Fruit fly (Drosophila melanogaster) whole organism, embryonic: ENCODE data around the gene Top3beta.

Experiments
- CG11504 ChIP-seq: fragments of 200-800 bp; sonication (Bioruptor generic); optimal IDR thresholded peaks from 3 replicates; lab custom pipeline; 2019; ENCODE audit warnings: missing biosample characterization, mild to moderate bottlenecking, missing genetic modification characterization, moderate library complexity
- CG13424 ChIP-seq: fragments of 200-800 bp; sonication (Bioruptor generic); optimal IDR thresholded peaks from 2 replicates; lab custom pipeline; 2019; ENCODE audit warnings: missing biosample characterization, mild to moderate bottlenecking, missing genetic modification characterization, moderate library complexity
- CG13775 ChIP-seq: fragments of 200-800 bp; sonication (Bioruptor generic); optimal IDR thresholded peaks from 3 replicates; lab custom pipeline; 2017; ENCODE audit warnings: missing biosample characterization, mild to moderate bottlenecking, missing genetic modification characterization
- CG14667 ChIP-seq: fragments of 200-800 bp; sonication (Bioruptor generic); IDR thresholded peaks from 2 replicates; pipeline ENCODE4 v1.3.6; 2022; ENCODE audit warnings: missing biosample characterization, missing genetic modification characterization
- CG14860 ChIP-seq: fragments of 200-800 bp; sonication (Bioruptor generic); IDR thresholded peaks from 3 replicates; pipeline ENCODE4 v1.3.6; 2022; ENCODE audit warnings: missing biosample characterization, missing genetic modification characterization; ENCODE audit not compliant: partially characterized antibody
- CG14965 ChIP-seq: fragments of 200-800 bp; sonication (Bioruptor generic); optimal IDR thresholded peaks from 2 replicates; lab custom pipeline; 2016; ENCODE audit warnings: missing biosample characterization, missing genetic modification characterization, borderline replicate concordance
- CG15011 ChIP-seq: fragments of 200-800 bp; sonication (Bioruptor generic); optimal IDR thresholded peaks from 3 replicates; lab custom pipeline; 2018; ENCODE audit warnings: missing biosample characterization, mild to moderate bottlenecking, missing genetic modification characterization
- CG1529 ChIP-seq: fragments of 200-800 bp; sonication (Bioruptor generic); optimal IDR thresholded peaks from 3 replicates; lab custom pipeline; 2018; ENCODE audit warnings: missing biosample characterization, missing genetic modification characterization
- CG15479 ChIP-seq: fragments of 200-800 bp; sonication (Bioruptor generic); optimal IDR thresholded peaks from 3 replicates; lab custom pipeline; 2019; ENCODE audit warnings: missing biosample characterization, mild to moderate bottlenecking, missing genetic modification characterization, moderate library complexity
- CG16815 ChIP-seq: fragments of 200-800 bp; sonication (Bioruptor generic); optimal IDR thresholded peaks from 3 replicates; lab custom pipeline; 2017; ENCODE audit warnings: missing biosample characterization, mild to moderate bottlenecking, missing genetic modification characterization
- CG17359 ChIP-seq: fragments of 200-800 bp; sonication (Bioruptor generic); optimal IDR thresholded peaks from 3 replicates; lab custom pipeline; 2018; ENCODE audit warnings: missing biosample characterization, mild to moderate bottlenecking, missing genetic modification characterization, moderate library complexity
- CG1792 ChIP-seq: fragments of 200-800 bp; sonication (Bioruptor generic); optimal IDR thresholded peaks from 2 replicates; lab custom pipeline; 2016; ENCODE audit warnings: missing biosample characterization, missing genetic modification characterization
- CG18619 ChIP-seq: fragments of 200-800 bp; sonication (Bioruptor generic); optimal IDR thresholded peaks from 3 replicates; lab custom pipeline; 2017; ENCODE audit warnings: missing biosample characterization, mild to moderate bottlenecking, missing genetic modification characterization
- CG2202 ChIP-seq: fragments of 200-800 bp; sonication (Bioruptor generic); optimal IDR thresholded peaks from 2 replicates; lab custom pipeline; 2018; ENCODE audit warnings: missing biosample characterization, mild to moderate bottlenecking, missing genetic modification characterization
- CG3163 ChIP-seq: fragments of 200-800 bp; sonication (Bioruptor generic); optimal IDR thresholded peaks from 3 replicates; lab custom pipeline; 2016; ENCODE audit warnings: missing biosample characterization, missing genetic modification characterization
- CG34376 ChIP-seq: fragments of 200-800 bp; sonication (Bioruptor generic); optimal IDR thresholded peaks from 2 replicates; lab custom pipeline; 2018; ENCODE audit warnings: missing biosample characterization, mild to moderate bottlenecking, missing genetic modification characterization
- CG3847 ChIP-seq: fragments of 200-800 bp; sonication (Bioruptor generic); IDR thresholded peaks from 2 replicates; pipeline ENCODE4 v1.3.6; 2022; ENCODE audit warnings: missing biosample characterization, missing genetic modification characterization
- CG6765 ChIP-seq: fragments of 200-800 bp; sonication (Bioruptor generic); optimal IDR thresholded peaks from 3 replicates; lab custom pipeline; 2017; ENCODE audit warnings: missing biosample characterization, mild to moderate bottlenecking, missing genetic modification characterization
- CG6791 ChIP-seq: fragments of 200-800 bp; sonication (Bioruptor generic); IDR thresholded peaks from 3 replicates; pipeline ENCODE4 v1.3.6; 2022; ENCODE audit warnings: missing biosample characterization, missing genetic modification characterization; ENCODE audit not compliant: partially characterized antibody
- CG6854 ChIP-seq: fragments of 200-800 bp; sonication (Bioruptor generic); optimal IDR thresholded peaks from 3 replicates; lab custom pipeline; 2017; ENCODE audit warnings: missing biosample characterization, mild to moderate bottlenecking, missing genetic modification characterization
- CoRest ChIP-seq: fragments of 200-800 bp; sonication (Bioruptor generic); optimal IDR thresholded peaks from 3 replicates; lab custom pipeline; 2018; ENCODE audit warnings: missing biosample characterization, mild to moderate bottlenecking, missing genetic modification characterization, moderate library complexity
- Ets65A ChIP-seq: fragments of 200-800 bp; sonication (Bioruptor generic); peaks from one replicate; lab custom pipeline; 2016; ENCODE audit warnings: missing biosample characterization, missing genetic modification characterization
- Fer1 ChIP-seq: fragments of 200-800 bp; sonication (Bioruptor generic); optimal IDR thresholded peaks from 2 replicates; lab custom pipeline; 2017; ENCODE audit warnings: missing biosample characterization, mild to moderate bottlenecking, missing genetic modification characterization
- Lim3 ChIP-seq: fragments of 200-800 bp; sonication (Bioruptor generic); IDR thresholded peaks from 2 replicates; pipeline ENCODE4 v1.3.6; 2022; ENCODE audit warnings: missing biosample characterization, missing genetic modification characterization
- Mes4 ChIP-seq: fragments of 200-800 bp; sonication (Bioruptor generic); optimal IDR thresholded peaks from 2 replicates; lab custom pipeline; 2016; ENCODE audit warnings: missing biosample characterization, missing genetic modification characterization
- Ravus ChIP-seq: fragments of 200-800 bp; sonication (Bioruptor generic); IDR thresholded peaks from 2 replicates; pipeline ENCODE4 v1.3.6; 2022; ENCODE audit warnings: missing biosample characterization, missing genetic modification characterization
- Side ChIP-seq: fragments of 200-800 bp; sonication (Bioruptor generic); optimal IDR thresholded peaks from 2 replicates; lab custom pipeline; 2016; ENCODE audit warnings: missing biosample characterization, missing genetic modification characterization
- ab ChIP-seq: fragments of 200-800 bp; sonication (Bioruptor generic); optimal IDR thresholded peaks from 2 replicates; lab custom pipeline; 2016; ENCODE audit warnings: missing biosample characterization, missing genetic modification characterization
- ac ChIP-seq: fragments of 200-800 bp; sonication (Bioruptor generic); optimal IDR thresholded peaks from 3 replicates; lab custom pipeline; 2017; ENCODE audit warnings: missing biosample characterization, mild to moderate bottlenecking, missing genetic modification characterization
- ara ChIP-seq: fragments of 200-800 bp; sonication (Bioruptor generic); IDR thresholded peaks from 2 replicates; pipeline ENCODE4 v1.3.6; 2022; ENCODE audit warnings: missing biosample characterization, missing genetic modification characterization
- bowl ChIP-seq: fragments of 200-800 bp; sonication (Bioruptor generic); IDR thresholded peaks from 2 replicates; pipeline ENCODE4 v1.3.6; 2022; ENCODE audit warnings: missing biosample characterization, missing genetic modification characterization
- cas ChIP-seq: fragments of 200-800 bp; sonication (Bioruptor generic); IDR thresholded peaks from 2 replicates; pipeline ENCODE4 v1.3.6; 2022; ENCODE audit warnings: missing biosample characterization, missing genetic modification characterization
- caup ChIP-seq: fragments of 200-800 bp; sonication (Bioruptor generic); optimal IDR thresholded peaks from 3 replicates; lab custom pipeline; 2017; ENCODE audit warnings: missing biosample characterization, mild to moderate bottlenecking, missing genetic modification characterization, moderate library complexity; ENCODE audit not compliant: severe bottlenecking
- chn ChIP-seq: fragments of 200-800 bp; sonication (Bioruptor generic); optimal IDR thresholded peaks from 2 replicates; lab custom pipeline; 2016; ENCODE audit warnings: missing biosample characterization, missing genetic modification characterization
- crol ChIP-seq: fragments of 200-800 bp; sonication (Bioruptor generic); IDR thresholded peaks from 2 replicates; pipeline ENCODE4 v1.3.6; 2022; ENCODE audit warnings: missing biosample characterization, missing genetic modification characterization
- dmrt11E ChIP-seq: fragments of 200-800 bp; sonication (Bioruptor generic); optimal IDR thresholded peaks from 3 replicates; lab custom pipeline; 2018; ENCODE audit warnings: missing biosample characterization, mild to moderate bottlenecking, missing genetic modification characterization, moderate library complexity
- gce ChIP-seq: fragments of 200-800 bp; sonication (Bioruptor generic); IDR thresholded peaks from 3 replicates; pipeline ENCODE4 v1.3.6; 2022; ENCODE audit warnings: missing biosample characterization, missing genetic modification characterization
- gcm ChIP-seq: fragments of 200-800 bp; sonication (Bioruptor generic); optimal IDR thresholded peaks from 2 replicates; lab custom pipeline; 2019; ENCODE audit warnings: missing biosample characterization, mild to moderate bottlenecking, missing genetic modification characterization, moderate library complexity
- hb ChIP-seq: fragments of 200-800 bp; sonication (Bioruptor generic); IDR thresholded peaks from 3 replicates; pipeline ENCODE4 v1.3.6; 2022; ENCODE audit warnings: missing biosample characterization, missing genetic modification characterization; ENCODE audit not compliant: partially characterized antibody
- insv ChIP-seq, 2 experiments: fragments of 200-800 bp; sonication (Bioruptor generic); optimal IDR thresholded peaks; 3 replicates each; lab custom pipeline; 2016 to 2018; ENCODE audit warnings: missing biosample characterization in 2 of 2, missing genetic modification characterization in 2 of 2
- lbe ChIP-seq: fragments of 200-800 bp; sonication (Bioruptor generic); optimal IDR thresholded peaks from 2 replicates; lab custom pipeline; 2016; ENCODE audit warnings: missing biosample characterization, mild to moderate bottlenecking, missing genetic modification characterization
- lmd ChIP-seq: fragments of 200-800 bp; sonication (Bioruptor generic); IDR thresholded peaks from 2 replicates; pipeline ENCODE4 v1.3.6; 2022; ENCODE audit warnings: missing biosample characterization, missing genetic modification characterization
- onecut ChIP-seq: fragments of 200-800 bp; sonication (Bioruptor generic); IDR thresholded peaks from 2 replicates; pipeline ENCODE4 v1.3.6; 2022; ENCODE audit warnings: missing biosample characterization, missing genetic modification characterization
- schlank ChIP-seq: fragments of 200-800 bp; sonication (Bioruptor generic); optimal IDR thresholded peaks from 2 replicates; lab custom pipeline; 2018; ENCODE audit warnings: missing biosample characterization, mild to moderate bottlenecking, missing genetic modification characterization
- sisA ChIP-seq: fragments of 200-800 bp; sonication (Bioruptor generic); IDR thresholded peaks from 2 replicates; pipeline ENCODE4 v1.3.6; 2022; ENCODE audit warnings: missing biosample characterization, missing genetic modification characterization
- tio ChIP-seq: fragments of 200-800 bp; sonication (Bioruptor generic); optimal IDR thresholded peaks from 2 replicates; lab custom pipeline; 2017; ENCODE audit warnings: missing biosample characterization, missing genetic modification characterization, inconsistent platforms
- tll ChIP-seq, 2 experiments: fragments of 200-800 bp in 1 of 2; fragments of >200 bp in 1 of 2; sonication (Bioruptor generic) in 1 of 2; optimal IDR thresholded peaks; 2 replicates each; lab custom pipeline; 2017 to 2019; ENCODE audit warnings: missing biosample characterization in 2 of 2, missing genetic modification characterization in 2 of 2, mild to moderate bottlenecking in 1 of 2, moderate library complexity in 1 of 2
- tna ChIP-seq: fragments of 200-800 bp; sonication (Bioruptor generic); IDR thresholded peaks from 2 replicates; pipeline ENCODE4 v1.3.6; 2022; ENCODE audit warnings: missing biosample characterization, missing genetic modification characterization; ENCODE audit not compliant: partially characterized antibody
- ttk ChIP-seq: fragments of 200-800 bp; sonication (Bioruptor generic); IDR thresholded peaks from 2 replicates; pipeline ENCODE4 v2.1.2; 2022; ENCODE audit warnings: missing biosample characterization, missing genetic modification characterization
- tx ChIP-seq: fragments of 200-800 bp; sonication (Bioruptor generic); optimal IDR thresholded peaks from 2 replicates; lab custom pipeline; 2016; ENCODE audit warnings: missing biosample characterization, missing genetic modification characterization

Gene Top3beta

DNA sequence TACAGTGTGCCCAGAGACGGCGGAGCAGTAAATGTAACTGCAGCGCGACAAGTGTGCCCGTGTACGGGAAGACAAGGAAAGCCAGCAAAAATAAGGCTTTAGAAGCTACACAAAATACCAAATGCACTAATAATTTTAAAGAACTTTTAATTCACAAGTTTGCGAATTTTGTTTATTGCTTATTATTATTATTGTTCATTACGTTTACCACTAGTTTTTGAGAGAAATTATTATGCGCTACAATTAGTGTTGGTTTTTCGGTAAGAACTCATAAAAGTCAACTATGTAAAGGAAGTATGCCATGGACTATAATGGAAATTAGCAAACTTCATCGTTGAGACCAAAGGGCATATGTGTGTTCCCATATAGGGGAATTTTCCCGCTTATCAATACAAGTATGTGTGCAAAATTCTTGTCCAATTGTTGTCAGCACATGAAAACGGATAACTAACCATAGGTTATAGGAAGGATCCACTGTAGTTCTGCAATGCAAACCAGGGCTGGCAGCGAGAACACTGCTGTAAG, 20.5 kb downstream of the Top3beta start, which contains the start of gene schlank (continued):
- TF ChIP-seq CG11504 (tag; lab: Kevin White, UChicago) (no peak), schlank (tag; lab: Kevin White, UChicago) (peak; percentile 64), Fer1 (GFP tag; lab: Kevin White, UChicago) (peak; percentile 10), crol (GFP tag; lab: Robert Waterston, UW) (no peak), bowl (no peak), CG3847 (GFP tag; lab: Robert Waterston, UW) (peak; percentile 25; the same call in 1 of the 2 replicates), CoRest (tag; lab: Kevin White, UChicago) (peak; percentile 68), CG14860 (GFP tag; lab: Robert Waterston, UW) (no peak), tna (GFP tag; lab: Robert Waterston, UW) (no peak), chn (GFP tag; lab: Kevin White, UChicago) (peak; percentile 62), tx (GFP tag; lab: Kevin White, UChicago) (peak; percentile 27), CG6791 (GFP tag; lab: Robert Waterston, UW) (no peak), CG14667 (GFP tag; lab: Robert Waterston, UW) (peak; percentile 39), Mes4 (GFP tag; lab: Kevin White, UChicago) (no peak), CG13775 (peak; percentile 62), CG6765 (GFP tag; lab: Kevin White, UChicago) (peak; percentile 20), hb (no peak), CG3163 (GFP tag; lab: Kevin White, UChicago) (peak; percentile 3), Side (GFP tag; lab: Kevin White, UChicago) (peak; percentile 58), CG17359 (tag; lab: Kevin White, UChicago) (peak; percentile 53), ara (GFP tag; lab: Robert Waterston, UW) (no peak), lbe (GFP tag; lab: Kevin White, UChicago) (no peak), Ravus (GFP tag; lab: Robert Waterston, UW) (0 out of 2 replicates have a peak, but pooled peaks have one; percentile 8), CG16815 (GFP tag; lab: Kevin White, UChicago) (peak; percentile 33), CG13424 (tag; lab: Kevin White, UChicago) (peak; percentile 53), lmd (peak; percentile 67), CG18619 (GFP tag; lab: Kevin White, UChicago) (peak; percentile 10), CG2202 (tag; lab: Kevin White, UChicago) (no peak), Lim3 (GFP tag; lab: Robert Waterston, UW) (no peak), cas (GFP tag; lab: Robert Waterston, UW) (no peak), ab (GFP tag; lab: Kevin White, UChicago) (no peak), gce (GFP tag; lab: Robert Waterston, UW) (no peak), caup (peak; percentile 20), CG34376 (GFP tag; lab: Kevin White, UChicago) (no peak), tll (GFP tag; optimal IDR thresholded peaks at IDR 0.05; lab: Kevin White, UChicago) (peak; percentile 13 to 60), tio (GFP tag; lab: Kevin White, UChicago) (no peak), CG1529 (GFP tag; lab: Kevin White, UChicago) (no peak), ttk (GFP tag; lab: Robert Waterston, UW) (peak; percentile 26; the same call in 1 of the 2 replicates), sisA (peak; percentile 74), CG1792 (no peak), onecut (GFP tag; lab: Robert Waterston, UW) (peak; percentile 8; the same call in 1 of the 2 replicates), CG15479 (GFP tag; lab: Kevin White, UChicago) (no peak), dmrt11E (peak; percentile 21), CG15011 (no peak), CG6854 (GFP tag; lab: Kevin White, UChicago) (no peak), Ets65A (GFP tag; lab: Kevin White, UChicago) (peak; percentile 97), gcm (no peak), insv (GFP tag; optimal IDR thresholded peaks at IDR 0.05; lab: Kevin White, UChicago) (peak in 1 of 2 experiments; percentile 12), CG14965 (GFP tag; lab: Kevin White, UChicago) (no peak), ac (GFP tag; lab: Kevin White, UChicago) (no peak)
